Worm (Caenorhabditis elegans) whole organism, early embryonic: Measurements from ENCODE around the gene str-193.
A peak's percentile ranks its signal among the peaks of the same experiment; 100 is the strongest.

Experiments used
- B0310.2 ChIP-seq: sonication (generic microtip); optimal IDR thresholded peaks from 2 replicates; lab custom pipeline; 2016; ENCODE audit warnings: mild to moderate bottlenecking, missing genetic modification characterization, missing compliant biosample characterization
- F13C5.2 ChIP-seq: sonication (generic microtip); optimal IDR thresholded peaks from 2 replicates; lab custom pipeline; 2017; ENCODE audit warnings: mild to moderate bottlenecking, missing genetic modification characterization, inconsistent platforms, missing compliant biosample characterization
- aly-1 ChIP-seq: sonication (generic microtip); optimal IDR thresholded peaks from 2 replicates; lab custom pipeline; 2016; ENCODE audit warnings: missing genetic modification characterization, missing compliant biosample characterization
- ama-1 ChIP-seq: fragments of 150-350 bp; optimal IDR thresholded peaks from 2 replicates; lab custom pipeline; 2014
- ceh-13 ChIP-seq: fragments of 200-800 bp; sonication (Bioruptor generic); optimal IDR thresholded peaks from 2 replicates; lab custom pipeline; 2018; ENCODE audit warnings: mild to moderate bottlenecking, missing genetic modification characterization, missing compliant biosample characterization
- ceh-36 ChIP-seq: sonication (generic microtip); optimal IDR thresholded peaks from 2 replicates; lab custom pipeline; 2016; ENCODE audit warnings: missing genetic modification characterization, inconsistent platforms, missing compliant biosample characterization
- ets-7 ChIP-seq: sonication (generic microtip); optimal IDR thresholded peaks from 2 replicates; lab custom pipeline; 2016; ENCODE audit warnings: missing genotype, missing genetic modification characterization, missing compliant biosample characterization
- flt-1 ChIP-seq: fragments of 200-800 bp; sonication (Bioruptor generic); IDR thresholded peaks from 2 replicates; pipeline ENCODE4 v1.3.6; 2022; ENCODE audit warnings: missing genetic modification characterization, missing compliant biosample characterization
- hmbx-1 ChIP-seq: sonication (generic microtip); optimal IDR thresholded peaks from 2 replicates; lab custom pipeline; 2016; ENCODE audit warnings: mild to moderate bottlenecking, missing genetic modification characterization, missing compliant biosample characterization
- hmg-4 ChIP-seq: fragments of 200-800 bp; sonication (Bioruptor generic); optimal IDR thresholded peaks from 2 replicates; lab custom pipeline; 2018; ENCODE audit warnings: mild to moderate bottlenecking, missing genetic modification characterization, missing compliant biosample characterization
- hnd-1 ChIP-seq: sonication (generic microtip); optimal IDR thresholded peaks from 2 replicates; lab custom pipeline; 2016; ENCODE audit warnings: missing genetic modification characterization, missing compliant biosample characterization
- pes-1 ChIP-seq: fragments of 200-800 bp; sonication (Bioruptor generic); IDR thresholded peaks from 2 replicates; pipeline ENCODE4 v1.3.6; 2022; ENCODE audit warnings: missing genetic modification reagents, missing genetic modification characterization, missing compliant biosample characterization
- scrt-1 ChIP-seq: fragments of 200-800 bp; sonication (Bioruptor generic); IDR thresholded peaks from 2 replicates; pipeline ENCODE4 v1.3.6; 2022; ENCODE audit warnings: missing genetic modification characterization, missing compliant biosample characterization
- sea-1 ChIP-seq: fragments of 200-800 bp; sonication (Bioruptor generic); conservative IDR thresholded peaks from 2 replicates; pipeline ENCODE4 v1.3.6; 2022; ENCODE audit warnings: missing genetic modification characterization, missing compliant biosample characterization
- tbx-11 ChIP-seq: fragments of 200-800 bp; sonication (Bioruptor generic); IDR thresholded peaks from 2 replicates; pipeline ENCODE4 v1.3.6; 2022; ENCODE audit warnings: missing genetic modification characterization, missing compliant biosample characterization
- tbx-37 ChIP-seq: fragments of 200-800 bp; sonication (Bioruptor generic); conservative IDR thresholded peaks from 2 replicates; pipeline ENCODE4 v1.3.6; 2022; ENCODE audit warnings: missing genetic modification reagents, missing genetic modification characterization, missing compliant biosample characterization
- tra-4 ChIP-seq: sonication (generic microtip); optimal IDR thresholded peaks from 2 replicates; lab custom pipeline; 2017; ENCODE audit warnings: missing genetic modification characterization, missing compliant biosample characterization

str-193 gene

ce11 chrV:9855920-9856852 lies 34.6 kb upstream of the str-193 start:
- peak; percentile 35 for TF ChIP-seq B0310.2 (tag; lab: Kevin White, UChicago)
- peak; percentile 24 for TF ChIP-seq aly-1
- TF ChIP-seq sea-1 (GFP tag; lab: Robert Waterston, UW) = no peak

- TF ChIP-seq scrt-1 (GFP tag; lab: Robert Waterston, UW) = no peak
- TF ChIP-seq tbx-11 = no peak
- TF ChIP-seq hnd-1 (tag; lab: Kevin White, UChicago) = no peak
- TF ChIP-seq aly-1 = no peak
- no peak for TF ChIP-seq hmbx-1 (tag; lab: Kevin White, UChicago)
- no peak for TF ChIP-seq B0310.2 (tag; lab: Kevin White, UChicago)
- TF ChIP-seq tra-4 (tag; lab: Kevin White, UChicago) = no peak
- TF ChIP-seq ceh-36 (tag; lab: Kevin White, UChicago) = no peak
- TF ChIP-seq hmg-4 (GFP tag; lab: Kevin White, UChicago) = no peak
- no peak for TF ChIP-seq F13C5.2 (tag; lab: Kevin White, UChicago)
- TF ChIP-seq flt-1 (GFP tag; lab: Robert Waterston, UW) = no peak
- no peak for TF ChIP-seq ama-1
- TF ChIP-seq ets-7 (tag; lab: Kevin White, UChicago) = no peak
- TF ChIP-seq sea-1 (GFP tag; lab: Robert Waterston, UW) = no peak
These were observed 32.2 kb upstream of the str-193 start for ce11 chrV:9853801-9854200.

ce11 chrV:9848576-9848975 lies 27.0 kb upstream of the str-193 start:
- TF ChIP-seq hmbx-1 (tag; lab: Kevin White, UChicago) (no peak), ama-1 (no peak), tbx-37 (no peak), ceh-13 (no peak), flt-1 (GFP tag; lab: Robert Waterston, UW) (no peak), pes-1 (GFP tag; lab: Robert Waterston, UW) (no peak), F13C5.2 (tag; lab: Kevin White, UChicago) (no peak), tbx-11 (no peak), ceh-36 (tag; lab: Kevin White, UChicago) (no peak), scrt-1 (GFP tag; lab: Robert Waterston, UW) (no peak), B0310.2 (tag; lab: Kevin White, UChicago) (no peak), hnd-1 (tag; lab: Kevin White, UChicago) (no peak), ets-7 (tag; lab: Kevin White, UChicago) (no peak), tra-4 (tag; lab: Kevin White, UChicago) (no peak), hmg-4 (GFP tag; lab: Kevin White, UChicago) (no peak), aly-1 (no peak), sea-1 (GFP tag; lab: Robert Waterston, UW) (no peak)

ce11 chrV:9843376-9843916 lies 21.8 kb upstream of the str-193 start, which contains the start of gene sru-8:
Gene sru-8, plus strand, starts transcription at chrV:9843866.
- TF ChIP-seq ets-7 (tag; lab: Kevin White, UChicago) = no peak
- TF ChIP-seq tbx-37 = no peak
- TF ChIP-seq hmbx-1 (tag; lab: Kevin White, UChicago) = no peak
- no peak for TF ChIP-seq flt-1 (GFP tag; lab: Robert Waterston, UW)
- TF ChIP-seq scrt-1 (GFP tag; lab: Robert Waterston, UW) = no peak
- no peak for TF ChIP-seq tra-4 (tag; lab: Kevin White, UChicago)
- TF ChIP-seq ama-1 = no peak
- no peak for TF ChIP-seq B0310.2 (tag; lab: Kevin White, UChicago)
- TF ChIP-seq sea-1 (GFP tag; lab: Robert Waterston, UW) = no peak
- no peak for TF ChIP-seq hmg-4 (GFP tag; lab: Kevin White, UChicago)

ce11 chrV:9841376-9841775 lies 19.8 kb upstream of the str-193 start, which contains the start of gene sru-36:
Gene sru-36, plus strand, starts transcription at chrV:9841676.
- TF ChIP-seq ceh-36 (tag; lab: Kevin White, UChicago) = no peak
- no peak for TF ChIP-seq ama-1
- TF ChIP-seq aly-1 = no peak
- TF ChIP-seq scrt-1 (GFP tag; lab: Robert Waterston, UW) = no peak
- TF ChIP-seq ceh-13 = no peak
- no peak for TF ChIP-seq tra-4 (tag; lab: Kevin White, UChicago)
- TF ChIP-seq hmg-4 (GFP tag; lab: Kevin White, UChicago) = no peak
- TF ChIP-seq sea-1 (GFP tag; lab: Robert Waterston, UW) = no peak
- no peak for TF ChIP-seq tbx-37
- TF ChIP-seq tbx-11 = no peak
- TF ChIP-seq flt-1 (GFP tag; lab: Robert Waterston, UW) = no peak

- TF ChIP-seq tbx-11 (no peak), scrt-1 (GFP tag; lab: Robert Waterston, UW) (no peak), aly-1 (no peak), ceh-36 (tag; lab: Kevin White, UChicago) (no peak), flt-1 (GFP tag; lab: Robert Waterston, UW) (no peak), ama-1 (no peak), B0310.2 (tag; lab: Kevin White, UChicago) (no peak), hmg-4 (GFP tag; lab: Kevin White, UChicago) (no peak), tbx-37 (no peak), F13C5.2 (tag; lab: Kevin White, UChicago) (no peak), tra-4 (tag; lab: Kevin White, UChicago) (no peak), sea-1 (GFP tag; lab: Robert Waterston, UW) (no peak)
These were observed 16.1 kb upstream of the str-193 start, which contains the start of gene srsx-21 for ce11 chrV:9837679-9838078. Gene srsx-21, plus strand, starts transcription at chrV:9837979.

ce11 chrV:9835945-9836344 lies 14.3 kb upstream of the str-193 start, which contains the start of gene sru-38:
Gene sru-38, minus strand, starts transcription at chrV:9836045.
- no peak for TF ChIP-seq hmg-4 (GFP tag; lab: Kevin White, UChicago)
- no peak for TF ChIP-seq ceh-13
- TF ChIP-seq sea-1 (GFP tag; lab: Robert Waterston, UW) = no peak
- no peak for TF ChIP-seq ceh-36 (tag; lab: Kevin White, UChicago)
